Worm (Caenorhabditis elegans): ENCODE results near the gene C17H12.2.

DNA sequence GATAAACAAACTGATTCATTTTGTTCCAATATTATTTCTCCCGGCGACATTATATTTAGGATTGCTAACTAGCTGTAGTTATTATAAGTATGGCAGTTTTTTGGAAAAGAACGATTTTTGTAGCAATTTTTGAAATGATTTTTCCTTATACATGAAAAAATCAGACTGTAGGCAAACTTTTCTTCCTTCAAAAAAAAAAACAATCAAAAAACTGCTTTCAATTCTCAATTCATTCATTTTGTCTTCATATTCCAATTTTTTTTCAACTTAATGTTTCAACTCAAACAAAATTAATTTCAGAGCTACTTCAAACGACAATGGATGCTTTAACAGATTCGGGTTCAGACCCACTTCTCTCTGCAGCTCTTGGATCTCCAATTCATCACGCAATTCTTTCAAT lies 21.5 kb upstream of the C17H12.2 start, which contains the start of gene ceh-48:
- TF ChIP-seq klf-2 (GFP tag; conservative IDR thresholded peaks at IDR 0.05) (no peak), flt-1 (GFP tag; IDR thresholded peaks at IDR 0.05) (no peak), ztf-29 (GFP tag; IDR thresholded peaks at IDR 0.05) (no peak), ztf-23 (GFP tag; IDR thresholded peaks at IDR 0.05) (no peak), T22C8.4 (GFP tag; IDR thresholded peaks at IDR 0.05) (no peak), ref-1 (GFP tag; conservative IDR thresholded peaks at IDR 0.05) (no peak)

Data from whole organism, midembryonic.